Worm (Caenorhabditis elegans) whole organism, L3 larva: Measurements from ENCODE around the gene Y48D7A.1.
A peak's percentile ranks its signal among the peaks of the same experiment; 100 is the strongest.

Experiments used
- aly-2 ChIP-seq: fragments of 150-350 bp; optimal IDR thresholded peaks from 2 replicates; lab custom pipeline; 2014; ENCODE audit warnings: missing biosample characterization, missing genetic modification characterization
- ceh-28 ChIP-seq: fragments of 150-350 bp; optimal IDR thresholded peaks from 2 replicates; lab custom pipeline; 2014; ENCODE audit warnings: missing biosample characterization, missing genetic modification reagents, missing genetic modification characterization
- mdl-1 ChIP-seq: fragments of 150-350 bp; optimal IDR thresholded peaks from 2 replicates; lab custom pipeline; 2014; ENCODE audit warnings: missing biosample characterization, missing genetic modification characterization
- pha-4 ChIP-seq: fragments of 150-350 bp; optimal IDR thresholded peaks from 2 replicates; lab custom pipeline; 2014; ENCODE audit warnings: missing biosample characterization, missing genetic modification reagents, missing genetic modification characterization
- ztf-11 ChIP-seq: fragments of 150-350 bp; optimal IDR thresholded peaks from 2 replicates; lab custom pipeline; 2014; ENCODE audit warnings: missing biosample characterization, missing genetic modification characterization

DNA sequence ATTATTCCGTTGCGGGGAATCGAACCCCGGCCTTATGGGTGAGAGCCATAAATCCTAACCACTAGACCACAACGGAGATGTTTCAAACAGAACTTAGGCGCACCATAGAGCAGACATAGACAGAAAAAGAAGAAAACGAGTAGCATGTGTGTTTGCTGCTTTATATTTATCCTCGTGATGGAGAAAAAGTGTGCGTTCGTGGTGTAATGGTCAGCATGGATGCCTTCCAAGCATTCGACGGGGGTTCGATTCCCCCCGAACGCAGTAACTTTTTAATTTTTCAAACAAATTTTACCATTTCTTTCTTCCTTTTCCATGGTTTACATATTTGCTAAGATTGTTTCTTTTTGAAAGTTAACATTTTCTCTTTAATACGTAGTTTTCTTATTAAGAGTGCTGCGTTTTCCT is 26.7 kb downstream of the Y48D7A.1 start:
- peak; percentile 75 for TF ChIP-seq ceh-28 (tag; lab: Kevin White, UChicago)
- TF ChIP-seq pha-4 (tag; lab: Kevin White, UChicago) = peak; percentile 80
- TF ChIP-seq ztf-11 (tag; lab: Kevin White, UChicago) = peak; percentile 37
- peak; percentile 58 for TF ChIP-seq aly-2
- peak; percentile 33 for TF ChIP-seq mdl-1 (tag; lab: Kevin White, UChicago)
